Worm (Caenorhabditis elegans): ENCODE measurements around the gene ugt-63.
A peak's percentile ranks its signal among the peaks of the same experiment; 100 is the strongest.

Gene ugt-63

ce11 chrV:5131380-5131779 lies 20.8 kb upstream of the ugt-63 start:
- TF ChIP-seq fos-1 (tag; optimal IDR thresholded peaks at IDR 0.05) (peak; percentile 68), lin-11 (tag; optimal IDR thresholded peaks at IDR 0.05) (no peak), unc-62 (GFP tag; optimal IDR thresholded peaks at IDR 0.05) (no peak), F13H6.1 (tag; optimal IDR thresholded peaks at IDR 0.05) (no peak), ama-1 (optimal IDR thresholded peaks at IDR 0.05) (no peak), Y55F3AM.14 (GFP tag; optimal IDR thresholded peaks at IDR 0.05) (no peak), mdl-1 (tag; optimal IDR thresholded peaks at IDR 0.05) (no peak), nhr-6 (tag; optimal IDR thresholded peaks at IDR 0.05) (no peak), lin-39 (tag; optimal IDR thresholded peaks at IDR 0.05) (no peak), nhr-25 (tag; optimal IDR thresholded peaks at IDR 0.05) (no peak), dmd-4 (tag; optimal IDR thresholded peaks at IDR 0.05) (no peak), blmp-1 (tag; optimal IDR thresholded peaks at IDR 0.05; ENCODE audit: insufficient read depth) (no peak), alr-1 (tag; optimal IDR thresholded peaks at IDR 0.05) (no peak), R02D3.7 (tag; optimal IDR thresholded peaks at IDR 0.05) (no peak), gmeb-1 (tag; optimal IDR thresholded peaks at IDR 0.05) (no peak), ZK546.5 (tag; optimal IDR thresholded peaks at IDR 0.05) (no peak), nhr-10 (tag; optimal IDR thresholded peaks at IDR 0.05) (no peak), ztf-1 (GFP tag; conservative IDR thresholded peaks at IDR 0.05) (no peak), lin-13 (GFP tag; optimal IDR thresholded peaks at IDR 0.05) (no peak), nhr-12 (tag; optimal IDR thresholded peaks at IDR 0.05) (no peak), elt-3 (tag; optimal IDR thresholded peaks at IDR 0.05) (no peak), ceh-16 (tag; optimal IDR thresholded peaks at IDR 0.05) (no peak), nhr-21 (tag; optimal IDR thresholded peaks at IDR 0.05) (no peak), nhr-129 (tag; optimal IDR thresholded peaks at IDR 0.05) (peak; percentile 100), elt-1 (tag; optimal IDR thresholded peaks at IDR 0.05) (no peak), C34F6.9 (tag; optimal IDR thresholded peaks at IDR 0.05) (peak; percentile 61), sma-9 (GFP tag; optimal IDR thresholded peaks at IDR 0.05) (no peak), sma-9 (tag; optimal IDR thresholded peaks at IDR 0.05) (no peak), ztf-4 (tag; optimal IDR thresholded peaks at IDR 0.05) (no peak), nhr-23 (tag; optimal IDR thresholded peaks at IDR 0.05) (no peak), ztf-11 (tag; optimal IDR thresholded peaks at IDR 0.05) (no peak), nhr-237 (tag; optimal IDR thresholded peaks at IDR 0.05) (no peak), nhr-77 (tag; optimal IDR thresholded peaks at IDR 0.05) (no peak), mab-5 (tag; optimal IDR thresholded peaks at IDR 0.05) (no peak), unc-55 (GFP tag; optimal IDR thresholded peaks at IDR 0.05) (peak; percentile 83), ceh-82 (tag; optimal IDR thresholded peaks at IDR 0.05) (no peak), sma-3 (GFP tag; optimal IDR thresholded peaks at IDR 0.05) (no peak), unc-39 (tag; optimal IDR thresholded peaks at IDR 0.05) (no peak), mbf-1 (tag; optimal IDR thresholded peaks at IDR 0.05) (no peak), lsy-2 (tag; optimal IDR thresholded peaks at IDR 0.05) (peak in 1 of 2 experiments; percentile 23), crh-2 (tag; optimal IDR thresholded peaks at IDR 0.05) (no peak), zag-1 (tag; optimal IDR thresholded peaks at IDR 0.05) (no peak), peb-1 (tag; optimal IDR thresholded peaks at IDR 0.05) (no peak), skn-1 (tag; optimal IDR thresholded peaks at IDR 0.05) (peak; percentile 52), snpc-4 (tag; optimal IDR thresholded peaks at IDR 0.05) (peak; percentile 18), sem-4 (tag; optimal IDR thresholded peaks at IDR 0.05) (no peak), egl-27 (tag; optimal IDR thresholded peaks at IDR 0.05) (no peak), aly-2 (tag; optimal IDR thresholded peaks at IDR 0.05) (no peak), nhr-11 (tag; optimal IDR thresholded peaks at IDR 0.05) (no peak)

ce11 chrV:5130018-5130417 lies 19.4 kb upstream of the ugt-63 start, which contains the start of gene F14F9.8:
TSS of gene F14F9.8 (plus strand) at chrV:5130318.
- TF ChIP-seq peb-1 (tag; optimal IDR thresholded peaks at IDR 0.05) (no peak), nhr-23 (tag; optimal IDR thresholded peaks at IDR 0.05) (no peak), egl-27 (tag; optimal IDR thresholded peaks at IDR 0.05) (no peak), Y55F3AM.14 (GFP tag; optimal IDR thresholded peaks at IDR 0.05) (no peak), ztf-1 (GFP tag; conservative IDR thresholded peaks at IDR 0.05) (no peak), sma-3 (GFP tag; optimal IDR thresholded peaks at IDR 0.05) (no peak), C34F6.9 (tag; optimal IDR thresholded peaks at IDR 0.05) (no peak), nhr-21 (tag; optimal IDR thresholded peaks at IDR 0.05) (no peak), lin-11 (tag; optimal IDR thresholded peaks at IDR 0.05) (no peak), elt-3 (tag; optimal IDR thresholded peaks at IDR 0.05) (no peak), ama-1 (optimal IDR thresholded peaks at IDR 0.05) (no peak), mdl-1 (tag; optimal IDR thresholded peaks at IDR 0.05) (no peak), sma-9 (GFP tag; optimal IDR thresholded peaks at IDR 0.05) (no peak), sma-9 (tag; optimal IDR thresholded peaks at IDR 0.05) (no peak), skn-1 (tag; optimal IDR thresholded peaks at IDR 0.05) (no peak)
